Fruit fly (Drosophila melanogaster) whole organism, embryonic: ENCODE results near the gene Nopp140.
A peak's percentile ranks its signal among the peaks of the same experiment; 100 is the strongest.

Experiments used
- Antp ChIP-seq: fragments of 200-800 bp; sonication (Bioruptor generic); optimal IDR thresholded peaks from 3 replicates; lab custom pipeline; 2016; ENCODE audit warnings: missing biosample characterization, missing genetic modification characterization
- Atf3 ChIP-seq: fragments of 200-800 bp; sonication (Bioruptor generic); optimal IDR thresholded peaks from 3 replicates; lab custom pipeline; 2016; ENCODE audit warnings: missing biosample characterization, missing genetic modification characterization
- CG10147 ChIP-seq: fragments of 200-800 bp; sonication (Bioruptor generic); optimal IDR thresholded peaks from 2 replicates; lab custom pipeline; 2019; ENCODE audit warnings: missing biosample characterization, mild to moderate bottlenecking, missing genetic modification characterization, moderate library complexity
- CG10543 ChIP-seq: fragments of 200-800 bp; sonication (Bioruptor generic); optimal IDR thresholded peaks from 3 replicates; lab custom pipeline; 2017; ENCODE audit warnings: missing biosample characterization, mild to moderate bottlenecking, missing genetic modification characterization, moderate library complexity
- CG12769 ChIP-seq: fragments of 200-800 bp; sonication (Bioruptor generic); optimal IDR thresholded peaks from 2 replicates; lab custom pipeline; 2019; ENCODE audit warnings: missing biosample characterization, mild to moderate bottlenecking, missing genetic modification characterization, moderate library complexity
- CG12942 ChIP-seq: fragments of 200-800 bp; sonication (Bioruptor generic); optimal IDR thresholded peaks from 3 replicates; lab custom pipeline; 2016; ENCODE audit warnings: missing biosample characterization, missing genetic modification characterization
- CG13123 ChIP-seq: fragments of 200-800 bp; sonication (Bioruptor generic); optimal IDR thresholded peaks from 2 replicates; lab custom pipeline; 2016; ENCODE audit warnings: missing biosample characterization, missing genetic modification characterization
- CG17568 ChIP-seq: fragments of 200-800 bp; sonication (Bioruptor generic); optimal IDR thresholded peaks from 2 replicates; lab custom pipeline; 2018; ENCODE audit warnings: missing biosample characterization, mild to moderate bottlenecking, missing genetic modification characterization, moderate library complexity
- CG1832 ChIP-seq: fragments of 200-800 bp; sonication (Bioruptor generic); optimal IDR thresholded peaks from 2 replicates; lab custom pipeline; 2017; ENCODE audit warnings: missing biosample characterization, mild to moderate bottlenecking, missing genetic modification characterization, inconsistent platforms
- CG18599 ChIP-seq: fragments of 200-800 bp; sonication (Bioruptor generic); optimal IDR thresholded peaks from 3 replicates; lab custom pipeline; 2017; ENCODE audit warnings: missing biosample characterization, missing genetic modification characterization, mild to moderate bottlenecking, moderate library complexity, missing genetic modification reagents
- CG3065 ChIP-seq: fragments of 200-800 bp; sonication (Bioruptor generic); optimal IDR thresholded peaks from 2 replicates; lab custom pipeline; 2016; ENCODE audit warnings: missing biosample characterization, missing genetic modification characterization
- CG31224 ChIP-seq: fragments of 200-800 bp; sonication (Bioruptor generic); IDR thresholded peaks from 2 replicates; pipeline ENCODE4 v1.3.6; 2022; ENCODE audit warnings: missing biosample characterization, missing genetic modification characterization
- CG33557 ChIP-seq: fragments of 200-800 bp; sonication (Bioruptor generic); optimal IDR thresholded peaks from 2 replicates; lab custom pipeline; 2019; ENCODE audit warnings: missing biosample characterization, mild to moderate bottlenecking, missing genetic modification characterization, moderate library complexity
- CG4282 ChIP-seq: fragments of 200-800 bp; sonication (Bioruptor generic); optimal IDR thresholded peaks from 2 replicates; lab custom pipeline; 2016; ENCODE audit warnings: missing biosample characterization, missing genetic modification characterization
- CG6683 ChIP-seq: fragments of 200-800 bp; sonication (Bioruptor generic); optimal IDR thresholded peaks from 2 replicates; lab custom pipeline; 2017; ENCODE audit warnings: missing biosample characterization, mild to moderate bottlenecking, missing genetic modification characterization, missing genetic modification reagents
- CG6791 ChIP-seq: fragments of 200-800 bp; sonication (Bioruptor generic); IDR thresholded peaks from 3 replicates; pipeline ENCODE4 v1.3.6; 2022; ENCODE audit warnings: missing biosample characterization, missing genetic modification characterization; ENCODE audit not compliant: partially characterized antibody
- CG7556 ChIP-seq: fragments of 200-800 bp; sonication (Bioruptor generic); optimal IDR thresholded peaks from 2 replicates; lab custom pipeline; 2017; ENCODE audit warnings: missing biosample characterization, mild to moderate bottlenecking, missing genetic modification characterization
- CG7839 ChIP-seq: fragments of 200-800 bp; sonication (Bioruptor generic); optimal IDR thresholded peaks from 3 replicates; lab custom pipeline; 2018; ENCODE audit warnings: missing biosample characterization, mild to moderate bottlenecking, missing genetic modification characterization, moderate library complexity
- CG9817 ChIP-seq: fragments of 200-800 bp; sonication (Bioruptor generic); optimal IDR thresholded peaks from 2 replicates; lab custom pipeline; 2018; ENCODE audit warnings: missing biosample characterization, mild to moderate bottlenecking, missing genetic modification characterization, moderate library complexity
- CkIIα-i1 ChIP-seq: fragments of 200-800 bp; sonication (Bioruptor generic); IDR thresholded peaks from 2 replicates; pipeline ENCODE4 v1.3.6; 2022; ENCODE audit warnings: missing biosample characterization, missing genetic modification characterization
- D19A ChIP-seq: fragments of 200-800 bp; optimal IDR thresholded peaks from 3 replicates; lab custom pipeline; 2019; ENCODE audit warnings: missing biosample characterization, mild to moderate bottlenecking, missing genetic modification characterization, moderate library complexity
- ERR ChIP-seq: fragments of 200-800 bp; sonication (Bioruptor generic); optimal IDR thresholded peaks from 2 replicates; lab custom pipeline; 2016; ENCODE audit warnings: missing biosample characterization, missing genetic modification characterization
- H15 ChIP-seq: fragments of 200-800 bp; sonication (Bioruptor generic); IDR thresholded peaks from 3 replicates; pipeline ENCODE4 v1.3.6; 2022; ENCODE audit warnings: missing biosample characterization, missing genetic modification characterization
- Hsf ChIP-seq: fragments of 200-800 bp; sonication (Bioruptor generic); optimal IDR thresholded peaks from 3 replicates; lab custom pipeline; 2016; ENCODE audit warnings: missing biosample characterization, missing genetic modification characterization
- Oli ChIP-seq: fragments of 200-800 bp; sonication (Bioruptor generic); optimal IDR thresholded peaks from 2 replicates; lab custom pipeline; 2018; ENCODE audit warnings: missing biosample characterization, mild to moderate bottlenecking, missing genetic modification characterization, moderate library complexity
- Ptx1 ChIP-seq: fragments of 200-800 bp; sonication (Bioruptor generic); IDR thresholded peaks from 2 replicates; pipeline ENCODE4 v1.3.6; 2022; ENCODE audit warnings: missing biosample characterization, missing genetic modification characterization
- Sry-β ChIP-seq: fragments of 200-800 bp; sonication (Bioruptor generic); optimal IDR thresholded peaks from 2 replicates; lab custom pipeline; 2018; ENCODE audit warnings: missing biosample characterization, mild to moderate bottlenecking, missing genetic modification characterization, moderate library complexity
- az2 ChIP-seq: fragments of 200-800 bp; sonication (Bioruptor generic); optimal IDR thresholded peaks from 3 replicates; lab custom pipeline; 2016; ENCODE audit warnings: missing biosample characterization, missing genetic modification characterization
- bbx ChIP-seq: fragments of 200-800 bp; sonication (Bioruptor generic); IDR thresholded peaks from 2 replicates; pipeline ENCODE4 v1.3.6; 2022; ENCODE audit warnings: missing biosample characterization, missing genetic modification characterization; ENCODE audit not compliant: partially characterized antibody
- bowl ChIP-seq: fragments of 200-800 bp; sonication (Bioruptor generic); IDR thresholded peaks from 2 replicates; pipeline ENCODE4 v1.3.6; 2022; ENCODE audit warnings: missing biosample characterization, missing genetic modification characterization
- chinmo ChIP-seq: fragments of 200-800 bp; sonication (Bioruptor generic); IDR thresholded peaks from 4 replicates; pipeline ENCODE4 v1.3.6; 2022; ENCODE audit warnings: missing biosample characterization, missing genetic modification characterization; ENCODE audit not compliant: partially characterized antibody
- corto ChIP-seq: fragments of 200-800 bp; sonication (Bioruptor generic); optimal IDR thresholded peaks from 2 replicates; lab custom pipeline; 2016; ENCODE audit warnings: missing biosample characterization, mild to moderate bottlenecking, missing genetic modification characterization, moderate library complexity
- da ChIP-seq: fragments of 200-800 bp; sonication (Bioruptor generic); optimal IDR thresholded peaks from 2 replicates; lab custom pipeline; 2016; ENCODE audit warnings: missing biosample characterization, missing genetic modification characterization
- dan ChIP-seq: fragments of 200-800 bp; sonication (Bioruptor generic); IDR thresholded peaks from 2 replicates; pipeline ENCODE4 v1.3.6; 2022; ENCODE audit warnings: missing biosample characterization, missing genetic modification characterization
- danr ChIP-seq: fragments of 200-800 bp; sonication (Bioruptor generic); IDR thresholded peaks from 2 replicates; pipeline ENCODE4 v1.3.6; 2022; ENCODE audit warnings: missing biosample characterization, missing genetic modification characterization
- dati ChIP-seq: fragments of 200-800 bp; sonication (Bioruptor generic); IDR thresholded peaks from 2 replicates; pipeline ENCODE4 v1.3.6; 2022; ENCODE audit warnings: missing biosample characterization, missing genetic modification characterization
- emc ChIP-seq: fragments of 200-800 bp; sonication (Bioruptor generic); optimal IDR thresholded peaks from 2 replicates; lab custom pipeline; 2016; ENCODE audit warnings: missing biosample characterization, missing genetic modification characterization
- eyg ChIP-seq: fragments of 200-800 bp; sonication (Bioruptor generic); optimal IDR thresholded peaks from 3 replicates; lab custom pipeline; 2016; ENCODE audit warnings: missing biosample characterization, missing genetic modification characterization
- fd102C ChIP-seq: fragments of 200-800 bp; sonication (Bioruptor generic); optimal IDR thresholded peaks from 2 replicates; lab custom pipeline; 2018; ENCODE audit warnings: missing biosample characterization, mild to moderate bottlenecking, missing genetic modification characterization, moderate library complexity
- fd64A ChIP-seq: fragments of 200-800 bp; sonication (Bioruptor generic); optimal IDR thresholded peaks from 3 replicates; lab custom pipeline; 2018; ENCODE audit warnings: missing biosample characterization, mild to moderate bottlenecking, missing genetic modification characterization
- ind ChIP-seq: fragments of 200-800 bp; sonication (Bioruptor generic); optimal IDR thresholded peaks from 3 replicates; lab custom pipeline; 2016; ENCODE audit warnings: missing biosample characterization, missing genetic modification characterization
- lola ChIP-seq, 3 experiments: fragments of >200 bp in 2 of 3; fragments of 200-800 bp in 1 of 3; sonication (Bioruptor generic) in 1 of 3; optimal IDR thresholded peaks; 2 replicates each; lab custom pipeline; 2017 to 2019; ENCODE audit warnings: missing biosample characterization in 3 of 3, missing genetic modification characterization in 3 of 3, mild to moderate bottlenecking in 1 of 3, moderate library complexity in 1 of 3
- scrt ChIP-seq: fragments of 200-800 bp; sonication (Bioruptor generic); optimal IDR thresholded peaks from 2 replicates; lab custom pipeline; 2018; ENCODE audit warnings: missing biosample characterization, mild to moderate bottlenecking, missing genetic modification characterization, moderate library complexity
- shn ChIP-seq: fragments of 200-800 bp; sonication (Bioruptor generic); optimal IDR thresholded peaks from 3 replicates; lab custom pipeline; 2016; ENCODE audit warnings: missing biosample characterization, missing genetic modification characterization
- so ChIP-seq: fragments of 200-800 bp; sonication (Bioruptor generic); IDR thresholded peaks from 3 replicates; pipeline ENCODE4 v1.3.6; 2022; ENCODE audit warnings: missing biosample characterization, missing genetic modification characterization
- tna ChIP-seq: fragments of 200-800 bp; sonication (Bioruptor generic); IDR thresholded peaks from 2 replicates; pipeline ENCODE4 v1.3.6; 2022; ENCODE audit warnings: missing biosample characterization, missing genetic modification characterization; ENCODE audit not compliant: partially characterized antibody
- vvl ChIP-seq: fragments of 200-800 bp; sonication (Bioruptor generic); IDR thresholded peaks from 2 replicates; pipeline ENCODE4 v1.3.6; 2022; ENCODE audit warnings: missing biosample characterization, missing genetic modification characterization

The Nopp140 gene

DNA sequence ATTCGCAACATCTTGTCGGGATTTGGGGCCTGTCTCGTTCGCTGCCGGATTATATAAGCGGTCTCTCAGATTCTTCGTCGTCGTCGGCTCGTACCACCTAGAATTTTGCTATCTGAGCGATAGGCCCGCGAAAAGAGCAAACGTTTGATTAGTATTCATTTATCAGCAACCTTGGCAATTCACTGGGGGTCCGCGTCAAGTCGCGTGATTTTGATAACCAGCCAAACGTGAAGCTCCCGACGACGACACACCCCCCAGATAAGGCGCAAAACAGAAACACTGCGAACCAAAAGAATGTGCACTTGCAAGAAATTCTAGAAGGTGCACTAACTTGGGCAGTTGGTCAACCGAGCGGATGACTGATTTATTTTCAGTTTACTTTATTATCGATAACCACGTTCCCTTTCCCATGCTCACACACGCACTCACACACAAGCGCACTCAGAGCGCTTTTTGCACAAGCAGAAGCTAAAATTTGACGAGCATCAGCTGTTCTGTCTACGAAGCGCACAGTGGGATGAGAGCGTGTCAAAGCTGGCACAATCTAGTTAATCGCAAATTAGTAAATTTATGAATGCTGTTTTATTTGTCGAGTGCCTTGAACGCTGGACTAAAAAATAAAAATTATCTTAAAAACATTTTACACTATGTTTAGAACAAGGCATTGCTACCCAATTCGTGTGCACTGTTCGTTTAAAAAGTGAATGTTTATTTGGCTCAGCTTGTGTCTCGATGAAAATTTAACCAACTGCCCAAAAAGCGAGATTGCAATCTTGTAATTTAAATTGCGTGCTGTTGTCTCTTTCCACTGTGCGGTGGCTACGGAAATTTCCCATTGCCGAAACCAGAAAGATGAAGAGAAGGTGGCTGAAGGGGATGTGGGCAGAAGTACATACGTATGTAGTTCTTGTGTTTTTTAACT lies 7.4 kb downstream of the Nopp140 start (continued):
- TF ChIP-seq so (GFP tag; lab: Robert Waterston, UW) (peak; percentile 92), Ptx1 (peak; percentile 95), corto (GFP tag; lab: Kevin White, UChicago) (peak; percentile 86), CG12769 (tag; lab: Kevin White, UChicago) (peak; percentile 88), CG12942 (GFP tag; lab: Kevin White, UChicago) (peak; percentile 88), chinmo (GFP tag; lab: Robert Waterston, UW) (peak; percentile 80; the same call in 2 of the 4 replicates), bowl (peak; percentile 59; the same call in 1 of the 2 replicates), CG10543 (peak; percentile 94), H15 (peak; percentile 85), fd64A (peak; percentile 82), CG17568 (GFP tag; lab: Kevin White, UChicago) (peak; percentile 87), CG13123 (GFP tag; lab: Kevin White, UChicago) (peak; percentile 70), Hsf (peak; percentile 95), da (peak; percentile 65), CG31224 (GFP tag; lab: Robert Waterston, UW) (peak; percentile 85), dan (GFP tag; lab: Robert Waterston, UW) (peak; percentile 65; the same call in 1 of the 2 replicates), ind (GFP tag; lab: Kevin White, UChicago) (peak; percentile 94), shn (GFP tag; lab: Kevin White, UChicago) (peak; percentile 90), vvl (GFP tag; lab: Robert Waterston, UW) (peak; percentile 95), CG4282 (GFP tag; lab: Kevin White, UChicago) (peak; percentile 74), az2 (peak; percentile 91), CkIIα-i1 (GFP tag; lab: Robert Waterston, UW) (peak; percentile 78), fd102C (GFP tag; lab: Kevin White, UChicago) (no peak), emc (peak; percentile 73), CG3065 (GFP tag; lab: Kevin White, UChicago) (peak; percentile 66), lola (GFP tag; optimal IDR thresholded peaks at IDR 0.05; lab: Kevin White, UChicago) (peak in 1 of 3 experiments; percentile 87), tna (GFP tag; lab: Robert Waterston, UW) (no peak; the same call in 1 of the 2 replicates), CG9817 (tag; lab: Kevin White, UChicago) (peak; percentile 88), Oli (tag; lab: Kevin White, UChicago) (peak; percentile 96), D19A (tag; lab: Kevin White, UChicago) (peak; percentile 88), bbx (GFP tag; lab: Robert Waterston, UW) (no peak), CG6683 (peak; percentile 85), CG10147 (GFP tag; lab: Kevin White, UChicago) (peak; percentile 92), Sry-β (peak; percentile 50), Atf3 (GFP tag; lab: Kevin White, UChicago) (peak; percentile 88), danr (GFP tag; lab: Robert Waterston, UW) (peak; percentile 86), CG33557 (GFP tag; lab: Kevin White, UChicago) (peak; percentile 64), dati (GFP tag; lab: Robert Waterston, UW) (peak; percentile 61; the same call in 1 of the 2 replicates), Antp (GFP tag; lab: Kevin White, UChicago) (peak; percentile 88), scrt (GFP tag; lab: Kevin White, UChicago) (peak; percentile 85), CG7556 (GFP tag; lab: Kevin White, UChicago) (peak; percentile 97), CG6791 (GFP tag; lab: Robert Waterston, UW) (no peak), ERR (GFP tag; lab: Kevin White, UChicago) (peak; percentile 68), eyg (GFP tag; lab: Kevin White, UChicago) (peak; percentile 95), CG1832 (GFP tag; lab: Kevin White, UChicago) (no peak), CG7839 (tag; lab: Kevin White, UChicago) (peak; percentile 95), CG18599 (GFP tag; lab: Kevin White, UChicago) (peak; percentile 95)
